Worm (Caenorhabditis elegans) whole organism, L4/young adult: ENCODE measurements around the gene gldc-1.

Experiments used
- W03F9.2 ChIP-seq: fragments of 150-350 bp; optimal IDR thresholded peaks from 2 replicates; lab custom pipeline; 2014; ENCODE audit warnings: missing biosample characterization, missing genetic modification characterization
- dao-5 ChIP-seq: sonication (generic microtip); optimal IDR thresholded peaks from 2 replicates; lab custom pipeline; 2016; ENCODE audit warnings: missing genotype, missing genetic modification characterization, moderate library complexity, missing compliant biosample characterization
- him-1 ChIP-seq: sonication (generic microtip); optimal IDR thresholded peaks from 2 replicates; lab custom pipeline; 2016; ENCODE audit warnings: missing genotype, missing genetic modification reagents, missing genetic modification characterization, missing compliant biosample characterization

- TF ChIP-seq him-1 (tag; lab: Kevin White, UChicago) (no peak), dao-5 (tag; lab: Kevin White, UChicago) (no peak), W03F9.2 (tag; lab: Kevin White, UChicago) (no peak)
Measured at ce11 chrII:6080743-6081142, 30.5 kb downstream of the gldc-1 start, which contains the start of gene fbf-1.
